Worm (Caenorhabditis elegans): ENCODE results near the gene chhy-1.

- TF ChIP-seq nhr-2 (tag; optimal IDR thresholded peaks at IDR 0.05) (no peak), pha-4 (tag; optimal IDR thresholded peaks at IDR 0.05) (no peak), sem-2 (GFP tag; optimal IDR thresholded peaks at IDR 0.05) (no peak), ces-1 (GFP tag; optimal IDR thresholded peaks at IDR 0.05) (no peak)
Measured at ce11 chrII:8610585-8610984, 6.8 kb downstream of the chhy-1 start.
